Worm (Caenorhabditis elegans) whole organism, L1 larva: Measurements from ENCODE around the gene nspe-5.

ENCODE experiments used
- ceh-8 ChIP-seq: fragments of 200-800 bp; sonication (Bioruptor generic); optimal IDR thresholded peaks from 2 replicates; lab custom pipeline; 2018; ENCODE audit warnings: mild to moderate bottlenecking, missing genetic modification characterization, moderate library complexity, missing compliant biosample characterization
- ces-1 ChIP-seq: fragments of 150-350 bp; optimal IDR thresholded peaks from 2 replicates; lab custom pipeline; 2014; ENCODE audit warnings: missing biosample characterization, missing genetic modification reagents, missing genetic modification characterization
- dpl-1 ChIP-seq, 3 experiments: fragments of 150-350 bp in 2 of 3; sonication (generic microtip) in 1 of 3; optimal IDR thresholded peaks; 2 replicates each; lab custom pipeline; 2014 to 2017; ENCODE audit warnings: missing biosample characterization in 3 of 3, missing genetic modification characterization in 3 of 3, missing genetic modification reagents in 3 of 3
- efl-3 ChIP-seq: fragments of 200-800 bp; sonication (Bioruptor generic); optimal IDR thresholded peaks from 2 replicates; lab custom pipeline; 2018; ENCODE audit warnings: mild to moderate bottlenecking, missing genetic modification characterization, missing compliant biosample characterization
- elt-3 ChIP-seq, 6 experiments: fragments of 150-350 bp in 1 of 6; sonication (generic microtip); optimal IDR thresholded peaks; 2 replicates each; lab custom pipeline; 2017 to 2018; ENCODE audit warnings: missing biosample characterization in 6 of 6, missing genetic modification characterization in 6 of 6, inconsistent platforms in 1 of 6
- fkh-10 ChIP-seq: sonication (generic microtip); optimal IDR thresholded peaks from 2 replicates; lab custom pipeline; 2017; ENCODE audit warnings: missing biosample characterization, missing genetic modification reagents, missing genetic modification characterization
- fos-1 ChIP-seq: fragments of 150-350 bp; optimal IDR thresholded peaks from 2 replicates; lab custom pipeline; 2014; ENCODE audit warnings: missing biosample characterization, missing genetic modification characterization
- lin-35 ChIP-seq, 2 experiments: fragments of 150-350 bp; optimal IDR thresholded peaks; 2 replicates each; lab custom pipeline; 2014; ENCODE audit warnings: missing biosample characterization in 2 of 2, missing genetic modification characterization in 2 of 2, missing genetic modification reagents in 2 of 2
- lir-3 ChIP-seq: sonication (generic microtip); optimal IDR thresholded peaks from 2 replicates; lab custom pipeline; 2016; ENCODE audit warnings: mild to moderate bottlenecking, missing genetic modification characterization, moderate library complexity, missing compliant biosample characterization; ENCODE audit not compliant: poor library complexity
- nhr-237 ChIP-seq: fragments of 150-350 bp; optimal IDR thresholded peaks from 2 replicates; lab custom pipeline; 2014; ENCODE audit warnings: missing biosample characterization, missing genetic modification characterization
- snpc-4 ChIP-seq: fragments of 150-350 bp; optimal IDR thresholded peaks from 2 replicates; lab custom pipeline; 2014; ENCODE audit warnings: missing biosample characterization, missing genetic modification characterization
- sup-37 ChIP-seq: fragments of 200-800 bp; sonication (Bioruptor generic); optimal IDR thresholded peaks from 2 replicates; lab custom pipeline; 2018; ENCODE audit warnings: mild to moderate bottlenecking, missing genetic modification characterization, missing compliant biosample characterization
- unc-62 ChIP-seq: fragments of 150-350 bp; optimal IDR thresholded peaks from 2 replicates; lab custom pipeline; 2014; ENCODE audit warnings: missing biosample characterization, missing genetic modification reagents, missing genetic modification characterization
- ztf-11 ChIP-seq, 2 experiments: sonication (generic microtip); optimal IDR thresholded peaks; 2 replicates each; lab custom pipeline; 2016 to 2017; ENCODE audit warnings: missing genetic modification characterization in 2 of 2, missing biosample characterization in 1 of 2, missing compliant biosample characterization in 1 of 2

DNA sequence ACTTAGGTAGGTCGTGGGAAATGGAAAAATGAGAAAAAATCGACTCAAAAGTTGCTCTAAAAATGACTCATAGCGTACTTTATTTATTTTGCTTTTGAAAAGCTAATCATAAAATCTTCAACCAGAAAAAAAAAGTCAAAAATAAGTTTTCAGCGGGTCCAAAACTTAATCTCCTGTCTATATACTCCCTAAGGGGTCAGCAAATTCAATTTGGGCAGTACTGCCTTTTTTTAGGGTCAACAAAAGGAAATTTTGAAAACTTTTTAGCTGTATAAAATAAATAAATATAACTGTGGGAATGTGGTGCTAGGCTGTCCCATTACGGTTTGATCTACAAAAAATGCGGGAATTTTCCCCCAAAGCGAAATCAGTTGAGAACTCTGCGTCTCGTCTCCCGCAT is 40.7 kb downstream of the nspe-5 start:
- TF ChIP-seq unc-62 (GFP tag; lab: Kevin White, UChicago): no peak
- TF ChIP-seq nhr-237 (tag; lab: Kevin White, UChicago): no peak
- no peak for TF ChIP-seq elt-3 (tag; optimal IDR thresholded peaks at IDR 0.05; lab: Kevin White, UChicago)
- peak; percentile 69 for TF ChIP-seq fkh-10 (GFP tag; lab: Kevin White, UChicago)
- no peak for TF ChIP-seq sup-37 (GFP tag; lab: Kevin White, UChicago)
- no peak for TF ChIP-seq snpc-4 (tag; lab: Kevin White, UChicago)
- TF ChIP-seq ceh-8 (GFP tag; lab: Kevin White, UChicago): no peak
- no peak for TF ChIP-seq lir-3
- TF ChIP-seq lin-35 (GFP tag; optimal IDR thresholded peaks at IDR 0.05; lab: Kevin White, UChicago): no peak
- no peak for TF ChIP-seq efl-3
- TF ChIP-seq ces-1 (GFP tag; lab: Kevin White, UChicago): no peak
- TF ChIP-seq fos-1 (tag; lab: Kevin White, UChicago): no peak
- TF ChIP-seq ztf-11 (tag; optimal IDR thresholded peaks at IDR 0.05; lab: Kevin White, UChicago): no peak
- TF ChIP-seq dpl-1 (GFP tag; optimal IDR thresholded peaks at IDR 0.05; lab: Kevin White, UChicago): no peak
